Worm (Caenorhabditis elegans) whole organism, young adult: Measurements from ENCODE around the gene his-63.

ENCODE experiments used
- C17E4.6 ChIP-seq: fragments of 200-800 bp; sonication (Bioruptor generic); IDR thresholded peaks from 2 replicates; pipeline ENCODE4 v1.3.6; 2022; ENCODE audit warnings: missing genetic modification reagents, missing genetic modification characterization, missing compliant biosample characterization
- D2030.7 ChIP-seq: fragments of 200-800 bp; sonication (Bioruptor generic); IDR thresholded peaks from 2 replicates; pipeline ENCODE4 v1.3.6; 2022; ENCODE audit warnings: missing genetic modification reagents, missing genetic modification characterization, missing compliant biosample characterization
- F33H1.4 ChIP-seq: fragments of 200-800 bp; sonication (Bioruptor generic); IDR thresholded peaks from 2 replicates; pipeline ENCODE4 v1.3.6; 2022; ENCODE audit warnings: missing genetic modification reagents, missing genetic modification characterization, missing compliant biosample characterization
- F37B4.10 ChIP-seq: fragments of 200-800 bp; sonication (Bioruptor generic); IDR thresholded peaks from 2 replicates; pipeline ENCODE4 v1.3.6; 2022; ENCODE audit warnings: missing genetic modification characterization, missing compliant biosample characterization
- F39B2.1 ChIP-seq: fragments of 200-800 bp; sonication (Bioruptor generic); IDR thresholded peaks from 2 replicates; pipeline ENCODE4 v1.3.6; 2022; ENCODE audit warnings: missing genetic modification reagents, missing genetic modification characterization, missing compliant biosample characterization
- F49E8.2 ChIP-seq: sonication (generic microtip); optimal IDR thresholded peaks from 3 replicates; lab custom pipeline; 2017; ENCODE audit warnings: missing genetic modification characterization, mild to moderate bottlenecking, missing compliant biosample characterization, antibody characterized with exemption, moderate library complexity; ENCODE audit not compliant: insufficient read depth
- Y53F4B.3 ChIP-seq: fragments of 200-800 bp; sonication (Bioruptor generic); IDR thresholded peaks from 2 replicates; pipeline ENCODE4 v1.3.6; 2022; ENCODE audit warnings: missing genetic modification reagents, missing genetic modification characterization, missing compliant biosample characterization
- Y53G8AR.9 ChIP-seq: fragments of 200-800 bp; sonication (Bioruptor generic); conservative IDR thresholded peaks from 2 replicates; pipeline ENCODE4 v1.3.6; 2022; ENCODE audit warnings: missing genetic modification reagents, missing genetic modification characterization, missing compliant biosample characterization
- Y67H2A.10 ChIP-seq: fragments of 200-800 bp; sonication (Bioruptor generic); conservative IDR thresholded peaks from 2 replicates; pipeline ENCODE4 v1.3.6; 2022; ENCODE audit warnings: missing genetic modification reagents, missing genetic modification characterization, missing compliant biosample characterization
- Y79H2A.3 ChIP-seq: fragments of 200-800 bp; sonication (Bioruptor generic); conservative IDR thresholded peaks from 2 replicates; pipeline ENCODE4 v1.3.6; 2022; ENCODE audit warnings: missing genetic modification reagents, missing genetic modification characterization, missing compliant biosample characterization
- Y95B8A.8 ChIP-seq: fragments of 200-800 bp; sonication (Bioruptor generic); IDR thresholded peaks from 2 replicates; pipeline ENCODE4 v1.3.6; 2022; ENCODE audit warnings: missing genetic modification reagents, missing genetic modification characterization, missing compliant biosample characterization
- aptf-2 ChIP-seq: fragments of 200-800 bp; sonication (Bioruptor generic); conservative IDR thresholded peaks from 2 replicates; pipeline ENCODE4 v1.3.6; 2022; ENCODE audit warnings: missing genetic modification reagents, missing genetic modification characterization, missing compliant biosample characterization
- attf-3 ChIP-seq: fragments of 200-800 bp; sonication (Bioruptor generic); conservative IDR thresholded peaks from 2 replicates; pipeline ENCODE4 v1.3.6; 2022; ENCODE audit warnings: missing genetic modification reagents, missing genetic modification characterization, missing compliant biosample characterization
- attf-6 ChIP-seq: fragments of 200-800 bp; sonication (Bioruptor generic); IDR thresholded peaks from 2 replicates; pipeline ENCODE4 v1.3.6; 2022; ENCODE audit warnings: missing genetic modification reagents, missing genetic modification characterization, missing compliant biosample characterization
- cebp-2 ChIP-seq: fragments of 200-800 bp; sonication (Bioruptor generic); IDR thresholded peaks from 2 replicates; pipeline ENCODE4 v1.3.6; 2022; ENCODE audit warnings: missing genetic modification characterization, missing compliant biosample characterization
- ceh-100 ChIP-seq: fragments of 200-800 bp; sonication (Bioruptor generic); IDR thresholded peaks from 2 replicates; pipeline ENCODE4 v1.3.6; 2022; ENCODE audit warnings: missing genetic modification reagents, missing genetic modification characterization, missing compliant biosample characterization
- ceh-91 ChIP-seq: fragments of 200-800 bp; sonication (Bioruptor generic); IDR thresholded peaks from 2 replicates; pipeline ENCODE4 v1.3.6; 2022; ENCODE audit warnings: missing genetic modification reagents, missing genetic modification characterization, missing compliant biosample characterization
- dox-1 ChIP-seq: fragments of 200-800 bp; sonication (Bioruptor generic); IDR thresholded peaks from 2 replicates; pipeline ENCODE4 v1.3.6; 2022; ENCODE audit warnings: missing genetic modification reagents, missing genetic modification characterization, missing compliant biosample characterization
- egl-44 ChIP-seq: fragments of 200-800 bp; sonication (Bioruptor generic); IDR thresholded peaks from 2 replicates; pipeline ENCODE4 v1.3.6; 2022; ENCODE audit warnings: missing genetic modification reagents, missing genetic modification characterization, missing compliant biosample characterization
- ekl-4 ChIP-seq: fragments of 200-800 bp; sonication (Bioruptor generic); IDR thresholded peaks from 2 replicates; pipeline ENCODE4 v1.3.6; 2022; ENCODE audit warnings: missing genetic modification reagents, missing genetic modification characterization, missing compliant biosample characterization
- him-1 ChIP-seq: sonication (generic microtip); optimal IDR thresholded peaks from 2 replicates; lab custom pipeline; 2016; ENCODE audit warnings: missing genotype, missing genetic modification reagents, missing genetic modification characterization, missing compliant biosample characterization
- hmg-1.2 ChIP-seq: fragments of 200-800 bp; sonication (Bioruptor generic); IDR thresholded peaks from 2 replicates; pipeline ENCODE4 v1.3.6; 2022; ENCODE audit warnings: missing genetic modification reagents, missing genetic modification characterization, missing compliant biosample characterization
- hrde-1 ChIP-seq: sonication (generic microtip); optimal IDR thresholded peaks from 2 replicates; lab custom pipeline; 2016; ENCODE audit warnings: missing genetic modification characterization, mild to moderate bottlenecking, missing compliant biosample characterization, moderate library complexity, missing genotype, missing genetic modification reagents, borderline replicate concordance
- hsf-1 ChIP-seq: fragments of 200-800 bp; sonication (Bioruptor generic); IDR thresholded peaks from 2 replicates; pipeline ENCODE4 v1.3.6; 2022; ENCODE audit warnings: missing genetic modification reagents, missing genetic modification characterization, missing compliant biosample characterization
- lin-26 ChIP-seq: fragments of 200-800 bp; sonication (Bioruptor generic); IDR thresholded peaks from 2 replicates; pipeline ENCODE4 v1.3.6; 2022; ENCODE audit warnings: missing genetic modification reagents, missing genetic modification characterization, missing compliant biosample characterization
- lsl-1 ChIP-seq: fragments of 200-800 bp; sonication (Bioruptor generic); optimal IDR thresholded peaks from 2 replicates; lab custom pipeline; 2018; ENCODE audit warnings: mild to moderate bottlenecking, missing genetic modification characterization, moderate library complexity, missing compliant biosample characterization
- madf-3 ChIP-seq: fragments of 200-800 bp; sonication (Bioruptor generic); IDR thresholded peaks from 2 replicates; pipeline ENCODE4 v1.3.6; 2022; ENCODE audit warnings: missing genetic modification reagents, missing genetic modification characterization, missing compliant biosample characterization
- madf-6 ChIP-seq: fragments of 200-800 bp; sonication (Bioruptor generic); IDR thresholded peaks from 2 replicates; pipeline ENCODE4 v1.3.6; 2022; ENCODE audit warnings: missing genetic modification reagents, missing genetic modification characterization, missing compliant biosample characterization
- madf-8 ChIP-seq: fragments of 200-800 bp; sonication (Bioruptor generic); conservative IDR thresholded peaks from 2 replicates; pipeline ENCODE4 v1.3.6; 2022; ENCODE audit warnings: missing genetic modification reagents, missing genetic modification characterization, missing compliant biosample characterization
- mcd-1 ChIP-seq: fragments of 200-800 bp; sonication (Bioruptor generic); IDR thresholded peaks from 2 replicates; pipeline ENCODE4 v1.3.6; 2022; ENCODE audit warnings: missing genetic modification reagents, missing genetic modification characterization, missing compliant biosample characterization
- nfyb-1 ChIP-seq: fragments of 200-800 bp; sonication (Bioruptor generic); IDR thresholded peaks from 2 replicates; pipeline ENCODE4 v1.3.6; 2022; ENCODE audit warnings: missing genetic modification reagents, missing genetic modification characterization, missing compliant biosample characterization
- pbrm-1 ChIP-seq: fragments of 200-800 bp; sonication (Bioruptor generic); IDR thresholded peaks from 2 replicates; pipeline ENCODE4 v1.3.6; 2022; ENCODE audit warnings: missing genetic modification reagents, missing genetic modification characterization, missing compliant biosample characterization
- rcor-1 ChIP-seq: fragments of 200-800 bp; sonication (Bioruptor generic); IDR thresholded peaks from 2 replicates; pipeline ENCODE4 v1.3.6; 2022; ENCODE audit warnings: missing genetic modification reagents, missing genetic modification characterization, missing compliant biosample characterization
- tbp1 ChIP-seq: fragments of 200-800 bp; sonication (Bioruptor generic); optimal IDR thresholded peaks from 2 replicates; lab custom pipeline; 2018; ENCODE audit warnings: mild to moderate bottlenecking, missing genetic modification characterization, missing compliant biosample characterization
- ztf-25 ChIP-seq: fragments of 200-800 bp; sonication (Bioruptor generic); IDR thresholded peaks from 2 replicates; pipeline ENCODE4 v1.3.6; 2022; ENCODE audit warnings: missing genetic modification reagents, missing genetic modification characterization, missing compliant biosample characterization
- ztf-28 ChIP-seq: fragments of 200-800 bp; sonication (Bioruptor generic); IDR thresholded peaks from 2 replicates; pipeline ENCODE4 v1.3.6; 2022; ENCODE audit warnings: missing genetic modification reagents, missing genetic modification characterization, missing compliant biosample characterization

The his-63 gene

ce11 chrIV:11400098-11400497 lies 6.6 kb downstream of the his-63 start:
- peak; percentile 8 for TF ChIP-seq lsl-1
- peak; percentile 73; the same call in 1 of the 2 replicates for TF ChIP-seq Y79H2A.3 (GFP tag; lab: Robert Waterston, UW)
- 0 out of 2 replicates have a peak, but pooled peaks have one; percentile 58 for TF ChIP-seq Y95B8A.8 (GFP tag; lab: Robert Waterston, UW)
- TF ChIP-seq tbp1 (GFP tag; lab: Kevin White, UChicago) = peak; percentile 7
- TF ChIP-seq lin-26 (GFP tag; lab: Robert Waterston, UW) = peak; percentile 89
- TF ChIP-seq C17E4.6 (GFP tag; lab: Robert Waterston, UW) = 0 out of 2 replicates have a peak, but pooled peaks have one; percentile 48
- TF ChIP-seq ekl-4 (GFP tag; lab: Robert Waterston, UW) = peak; percentile 86
- peak; percentile 84 for TF ChIP-seq madf-6
- TF ChIP-seq pbrm-1 (GFP tag; lab: Robert Waterston, UW) = peak; percentile 61; the same call in 1 of the 2 replicates
- TF ChIP-seq ztf-25 (GFP tag; lab: Robert Waterston, UW) = peak; percentile 74
- peak; percentile 73 for TF ChIP-seq mcd-1 (GFP tag; lab: Robert Waterston, UW)
- 0 out of 2 replicates have a peak, but pooled peaks have one; percentile 37 for TF ChIP-seq nfyb-1 (GFP tag; lab: Robert Waterston, UW)
- TF ChIP-seq hmg-1.2 (GFP tag; lab: Robert Waterston, UW) = peak; percentile 42; the same call in 1 of the 2 replicates
- TF ChIP-seq D2030.7 (GFP tag; lab: Robert Waterston, UW) = peak; percentile 74
- TF ChIP-seq ceh-100 (GFP tag; lab: Robert Waterston, UW) = peak; percentile 72
- peak; percentile 83 for TF ChIP-seq rcor-1 (GFP tag; lab: Robert Waterston, UW)
- 0 out of 2 replicates have a peak, but pooled peaks have one; percentile 27 for TF ChIP-seq Y67H2A.10 (GFP tag; lab: Robert Waterston, UW)
- peak; percentile 10 for TF ChIP-seq hrde-1 (tag; lab: Kevin White, UChicago)
- TF ChIP-seq madf-8 (GFP tag; lab: Robert Waterston, UW) = peak; percentile 44; the same call in 1 of the 2 replicates
- peak; percentile 90 for TF ChIP-seq dox-1 (GFP tag; lab: Robert Waterston, UW)
- TF ChIP-seq Y53F4B.3 (GFP tag; lab: Robert Waterston, UW) = peak; percentile 47; the same call in 1 of the 2 replicates
- peak; percentile 85 for TF ChIP-seq attf-6 (GFP tag; lab: Robert Waterston, UW)
- peak; percentile 9 for TF ChIP-seq him-1
- peak; percentile 57 for TF ChIP-seq F33H1.4 (GFP tag; lab: Robert Waterston, UW)
- TF ChIP-seq aptf-2 (GFP tag; lab: Robert Waterston, UW) = peak; percentile 69; the same call in 1 of the 2 replicates
- peak; percentile 72 for TF ChIP-seq hsf-1 (GFP tag; lab: Robert Waterston, UW)
- TF ChIP-seq ceh-91 (GFP tag; lab: Robert Waterston, UW) = peak; percentile 56; the same call in 1 of the 2 replicates
- TF ChIP-seq Y53G8AR.9 (GFP tag; lab: Robert Waterston, UW) = peak; percentile 72
- peak; percentile 17 for TF ChIP-seq F49E8.2
- peak; percentile 88; the same call in 1 of the 2 replicates for TF ChIP-seq F39B2.1 (GFP tag; lab: Robert Waterston, UW)
- 0 out of 2 replicates have a peak, but pooled peaks have one; percentile 64 for TF ChIP-seq F37B4.10
- TF ChIP-seq attf-3 (GFP tag; lab: Robert Waterston, UW) = peak; percentile 39; the same call in 1 of the 2 replicates
- 0 out of 2 replicates have a peak, but pooled peaks have one; percentile 31 for TF ChIP-seq madf-3
- TF ChIP-seq cebp-2 (GFP tag; lab: Robert Waterston, UW) = 0 out of 2 replicates have a peak, but pooled peaks have one; percentile 72
- TF ChIP-seq ztf-28 = 0 out of 2 replicates have a peak, but pooled peaks have one; percentile 58
- TF ChIP-seq egl-44 (GFP tag; lab: Robert Waterston, UW) = 0 out of 2 replicates have a peak, but pooled peaks have one; percentile 33

ce11 chrIV:11398267-11398825 lies 8.3 kb downstream of the his-63 start, which contains the start of gene dsl-6:
dsl-6 (minus strand) TSS chrIV:11398317.
- TF ChIP-seq mcd-1 (GFP tag; lab: Robert Waterston, UW) (0 out of 2 replicates have a peak, but pooled peaks have one; percentile 30), ceh-100 (GFP tag; lab: Robert Waterston, UW) (peak; percentile 53)
